Fruit fly (Drosophila melanogaster): ENCODE results near the gene Sfp24Bc.
A peak's percentile ranks its signal among the peaks of the same experiment; 100 is the strongest.

Sfp24Bc gene

DNA sequence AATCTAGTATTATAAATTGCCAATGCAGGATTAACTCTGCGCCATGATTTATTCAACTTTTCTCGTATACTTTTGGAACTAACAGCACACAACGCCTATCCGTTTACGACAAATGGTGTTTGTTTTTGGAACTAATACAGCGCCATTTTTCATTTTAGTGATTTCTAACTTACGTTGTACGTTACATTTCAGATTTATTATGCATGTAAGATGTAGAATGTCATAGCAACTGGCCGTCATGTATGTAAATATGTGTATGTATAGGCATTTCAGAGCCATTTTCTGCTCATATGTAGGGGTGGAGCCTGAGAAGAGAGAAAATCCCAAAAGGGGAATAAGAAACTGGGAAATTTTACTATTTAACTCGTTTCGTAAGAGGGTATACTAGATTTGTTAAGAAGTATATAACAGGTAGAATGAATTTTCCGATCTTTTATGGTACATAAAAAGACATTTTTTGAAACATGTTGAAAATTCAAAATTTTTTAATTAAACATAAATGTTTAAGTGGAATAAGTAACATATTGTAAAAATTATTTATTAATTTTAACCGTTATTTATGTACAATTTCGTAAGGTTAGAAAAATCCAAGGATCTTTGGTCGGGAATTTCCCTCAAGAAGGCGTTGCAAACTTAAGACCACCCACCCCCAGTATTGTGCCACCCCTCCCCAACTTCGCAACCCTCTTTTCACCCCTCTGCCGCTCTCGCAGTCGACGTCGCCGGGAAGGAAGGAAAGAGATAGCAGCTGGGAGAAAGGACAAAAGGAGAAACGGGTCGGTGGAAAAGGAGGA, 12.8 kb downstream of the Sfp24Bc start:
- TF ChIP-seq Pdp1 (GFP tag; optimal IDR thresholded peaks at IDR 0.05) (peak; percentile 50 to 74), gcm (GFP tag; optimal IDR thresholded peaks at IDR 0.05) (no peak), MTF-1 (GFP tag; optimal IDR thresholded peaks at IDR 0.05; ENCODE audit: borderline replicate concordance) (peak; percentile 26), CG10654 (GFP tag; optimal IDR thresholded peaks at IDR 0.05) (peak; percentile 55), CG1647 (GFP tag; optimal IDR thresholded peaks at IDR 0.05) (peak; percentile 66), CG11504 (tag; optimal IDR thresholded peaks at IDR 0.05) (peak; percentile 47), CG10565 (GFP tag; optimal IDR thresholded peaks at IDR 0.05) (no peak), zfh2 (GFP tag; optimal IDR thresholded peaks at IDR 0.05) (peak; percentile 32), hth (optimal IDR thresholded peaks at IDR 0.05) (no peak), CG10462 (GFP tag; optimal IDR thresholded peaks at IDR 0.05) (no peak), unpg (GFP tag; optimal IDR thresholded peaks at IDR 0.05) (peak; percentile 40), oc (tag; optimal IDR thresholded peaks at IDR 0.05) (peak; percentile 38), C15 (GFP tag; IDR thresholded peaks at IDR 0.05) (no peak), CG10321 (GFP tag; IDR thresholded peaks at IDR 0.05) (peak; percentile 69), dm (GFP tag; optimal IDR thresholded peaks at IDR 0.05) (peak; percentile 40), NC2β (GFP tag; optimal IDR thresholded peaks at IDR 0.05) (peak; percentile 45), D19A (tag; optimal IDR thresholded peaks at IDR 0.05) (peak; percentile 53), CG31441 (GFP tag; IDR thresholded peaks at IDR 0.05) (peak; percentile 8; the same call in 1 of the 2 replicates), ERR (GFP tag; optimal IDR thresholded peaks at IDR 0.05) (peak; percentile 36), Antp (GFP tag; optimal IDR thresholded peaks at IDR 0.05) (peak; percentile 58), Dad (GFP tag; optimal IDR thresholded peaks at IDR 0.05) (peak; percentile 35), CG8924 (tag; optimal IDR thresholded peaks at IDR 0.05) (peak; percentile 7), otp (GFP tag; IDR thresholded peaks at IDR 0.05) (no peak), NC2α (GFP tag; optimal IDR thresholded peaks at IDR 0.05) (peak; percentile 33), shn (GFP tag; optimal IDR thresholded peaks at IDR 0.05) (no peak), Med (GFP tag) (peak; percentile 96), fd64A (GFP tag; optimal IDR thresholded peaks at IDR 0.05) (no peak), CG8388 (GFP tag; optimal IDR thresholded peaks at IDR 0.05) (peak; percentile 2), sug (tag; optimal IDR thresholded peaks at IDR 0.05) (peak; percentile 54), CG3995 (GFP tag; optimal IDR thresholded peaks at IDR 0.05) (peak; percentile 61), CG1024 (GFP tag; IDR thresholded peaks at IDR 0.05) (peak; percentile 62), Oaz (GFP tag; IDR thresholded peaks at IDR 0.05) (no peak), Aef1 (GFP tag; IDR thresholded peaks at IDR 0.05) (peak; percentile 41; the same call in 1 of the 3 replicates), seq (GFP tag; IDR thresholded peaks at IDR 0.05) (peak; percentile 73; the same call in 1 of the 2 replicates), CG2202 (tag; optimal IDR thresholded peaks at IDR 0.05) (no peak), CG14667 (GFP tag; IDR thresholded peaks at IDR 0.05) (no peak), peb (GFP tag; IDR thresholded peaks at IDR 0.05) (no peak), CG12769 (tag; optimal IDR thresholded peaks at IDR 0.05) (peak; percentile 78), PHDP (tag; optimal IDR thresholded peaks at IDR 0.05) (no peak), CG12659 (GFP tag; optimal IDR thresholded peaks at IDR 0.05) (peak; percentile 32), ranshi (GFP tag; IDR thresholded peaks at IDR 0.05) (peak; percentile 39; the same call in 1 of the 2 replicates), Rx (GFP tag; IDR thresholded peaks at IDR 0.05) (0 out of 2 replicates have a peak, but pooled peaks have one; percentile 23), fu2 (GFP tag; optimal IDR thresholded peaks at IDR 0.05) (no peak), CG14710 (tag; optimal IDR thresholded peaks at IDR 0.05) (peak; percentile 51), CG9876 (GFP tag; optimal IDR thresholded peaks at IDR 0.05) (peak; percentile 52), CG4360 (GFP tag; IDR thresholded peaks at IDR 0.05) (no peak), repo (GFP tag; optimal IDR thresholded peaks at IDR 0.05) (peak; percentile 15), Hsf (GFP tag; optimal IDR thresholded peaks at IDR 0.05) (peak; percentile 80), CTCF (GFP tag; optimal IDR thresholded peaks at IDR 0.05) (peak; percentile 100), Blimp-1 (GFP tag; optimal IDR thresholded peaks at IDR 0.05) (peak; percentile 55), E2f2 (GFP tag; IDR thresholded peaks at IDR 0.05) (peak; percentile 53)
